Fruit fly (Drosophila melanogaster): ENCODE data around the gene CG34116.

DNA sequence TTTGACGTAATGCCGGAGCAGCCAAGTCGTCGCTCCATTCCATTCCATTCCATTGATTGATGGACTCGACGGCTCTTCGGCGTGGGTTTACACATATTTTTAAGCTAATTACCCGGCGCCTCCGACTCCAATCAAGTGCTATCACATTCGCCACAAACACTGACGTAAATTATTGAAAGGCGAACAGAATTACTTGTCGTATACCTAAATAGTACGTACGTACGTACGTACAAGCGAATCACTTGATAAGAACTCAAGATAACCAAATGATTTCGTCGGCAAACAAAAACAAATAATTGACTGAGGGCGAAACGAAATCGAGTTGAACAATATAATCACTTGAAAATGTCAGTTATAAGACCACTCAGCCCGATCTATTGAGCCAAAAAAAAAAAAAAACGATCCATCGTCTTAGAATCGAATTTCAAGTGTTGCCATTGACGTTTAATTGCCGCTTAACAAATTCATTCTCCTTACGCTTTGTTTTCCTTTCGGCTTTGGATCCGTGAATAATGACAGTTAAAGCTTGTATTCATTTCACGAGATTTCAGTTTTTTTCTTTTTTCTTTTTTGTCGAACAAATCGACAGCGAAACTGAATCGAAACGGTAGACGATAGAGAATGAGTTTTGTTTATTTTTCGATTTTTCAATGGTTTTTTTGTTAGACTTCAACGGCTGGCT lies 28.4 kb downstream of the CG34116 start:
- TF ChIP-seq Myc (optimal IDR thresholded peaks at IDR 0.05) (no peak), Sin3A (optimal IDR thresholded peaks at IDR 0.05) (no peak)
